Fruit fly (Drosophila melanogaster): ENCODE measurements around the gene slp2.

The slp2 gene

dm6 chr2L:3855528-3856189 lies 19.0 kb downstream of the slp2 start (continued):
- TF ChIP-seq Ssrp (tag; optimal IDR thresholded peaks at IDR 0.05) (peak; percentile 32), NK7.1 (GFP tag; optimal IDR thresholded peaks at IDR 0.05) (no peak), ash1 (GFP tag; optimal IDR thresholded peaks at IDR 0.05) (no peak), bigmax (GFP tag; optimal IDR thresholded peaks at IDR 0.05) (no peak), CG10959 (GFP tag; IDR thresholded peaks at IDR 0.05) (no peak), kah (GFP tag; optimal IDR thresholded peaks at IDR 0.05) (no peak), Ptx1 (GFP tag; IDR thresholded peaks at IDR 0.05) (0 out of 2 replicates have a peak, but pooled peaks have one; percentile 31), CG14860 (GFP tag; IDR thresholded peaks at IDR 0.05; ENCODE audit: partially characterized antibody) (no peak), gfzf (GFP tag; optimal IDR thresholded peaks at IDR 0.05) (no peak), sisA (GFP tag; IDR thresholded peaks at IDR 0.05) (no peak), CG2202 (tag; optimal IDR thresholded peaks at IDR 0.05) (no peak), vvl (GFP tag; IDR thresholded peaks at IDR 0.05) (no peak), CG2129 (GFP tag; IDR thresholded peaks at IDR 0.05; ENCODE audit: partially characterized antibody) (no peak), Fer2 (tag; optimal IDR thresholded peaks at IDR 0.05) (no peak), HLH3B (GFP tag; IDR thresholded peaks at IDR 0.05) (no peak), CG17328 (GFP tag; IDR thresholded peaks at IDR 0.05) (0 out of 2 replicates have a peak, but pooled peaks have one; percentile 6), pb (GFP tag; optimal IDR thresholded peaks at IDR 0.05) (no peak), tna (GFP tag; IDR thresholded peaks at IDR 0.05; ENCODE audit: partially characterized antibody) (no peak), ro (GFP tag; IDR thresholded peaks at IDR 0.05) (no peak), Optix (GFP tag; IDR thresholded peaks at IDR 0.05) (no peak), amos (GFP tag; IDR thresholded peaks at IDR 0.05; ENCODE audit: partially characterized antibody) (no peak), Mad (GFP tag; optimal IDR thresholded peaks at IDR 0.05) (no peak), CG11085 (GFP tag; IDR thresholded peaks at IDR 0.05) (no peak), danr (GFP tag; IDR thresholded peaks at IDR 0.05) (no peak), CG32532 (GFP tag; IDR thresholded peaks at IDR 0.05) (no peak), CG10979 (tag; optimal IDR thresholded peaks at IDR 0.05) (peak; percentile 64), Dip2 (GFP tag; IDR thresholded peaks at IDR 0.05) (no peak; the same call in 1 of the 2 replicates), Hmx (GFP tag; optimal IDR thresholded peaks at IDR 0.05) (no peak), sens (GFP tag) (peak; percentile 73), oc (tag; optimal IDR thresholded peaks at IDR 0.05) (no peak), ara (GFP tag; IDR thresholded peaks at IDR 0.05) (no peak), dmrt11E (tag; optimal IDR thresholded peaks at IDR 0.05) (peak; percentile 52), CoRest (tag; optimal IDR thresholded peaks at IDR 0.05) (peak; percentile 22), cwo (GFP tag; optimal IDR thresholded peaks at IDR 0.05) (no peak), bcd (GFP tag; optimal IDR thresholded peaks at IDR 0.05) (no peak), CG12236 (GFP tag; optimal IDR thresholded peaks at IDR 0.05) (no peak), emc (GFP tag; optimal IDR thresholded peaks at IDR 0.05) (no peak), esg (GFP tag; conservative IDR thresholded peaks at IDR 0.05) (no peak), CG2116 (GFP tag; optimal IDR thresholded peaks at IDR 0.05) (no peak), CG12391 (tag; optimal IDR thresholded peaks at IDR 0.05) (peak; percentile 42), Hmr (GFP tag; optimal IDR thresholded peaks at IDR 0.05) (no peak), CG11560 (tag; IDR thresholded peaks at IDR 0.05) (no peak), ase (GFP tag; IDR thresholded peaks at IDR 0.05) (no peak), CG31224 (GFP tag; IDR thresholded peaks at IDR 0.05) (no peak), Camta (GFP tag; optimal IDR thresholded peaks at IDR 0.05) (no peak), Hsf (GFP tag; optimal IDR thresholded peaks at IDR 0.05) (no peak), nau (GFP tag; optimal IDR thresholded peaks at IDR 0.05) (no peak), jing (GFP tag; optimal IDR thresholded peaks at IDR 0.05) (no peak), CG31365 (tag; optimal IDR thresholded peaks at IDR 0.05) (no peak), CG12104 (GFP tag; optimal IDR thresholded peaks at IDR 0.05) (no peak), CG18764 (GFP tag; optimal IDR thresholded peaks at IDR 0.05) (no peak)
